Worm (Caenorhabditis elegans): ENCODE data around the gene C41C4.9.

DNA sequence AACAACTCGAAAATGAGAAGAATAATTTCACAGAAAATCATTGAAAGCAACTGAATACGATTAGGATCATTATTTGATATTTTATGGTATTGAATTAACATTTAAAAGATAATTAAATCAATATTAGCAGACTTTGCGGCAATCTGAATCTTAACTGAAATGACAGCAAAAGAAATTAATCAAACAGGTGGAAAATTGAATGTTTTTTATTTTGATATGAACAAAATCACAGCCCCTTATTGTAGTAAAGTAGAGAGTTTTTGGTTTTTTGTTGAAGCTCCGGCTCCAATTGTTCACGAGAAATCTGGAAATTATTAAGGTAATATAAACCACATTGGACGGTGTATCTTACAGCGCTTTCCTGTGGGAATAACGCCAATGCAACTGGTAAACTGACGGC, 5.4 kb upstream of the C41C4.9 start, which contains the start of gene sre-2:
- TF ChIP-seq lsy-12 (tag; optimal IDR thresholded peaks at IDR 0.05) (no peak), nhr-76 (tag; optimal IDR thresholded peaks at IDR 0.05) (no peak), ceh-9 (tag; optimal IDR thresholded peaks at IDR 0.05) (no peak), ZK546.5 (tag; optimal IDR thresholded peaks at IDR 0.05) (no peak), skn-1 (tag; optimal IDR thresholded peaks at IDR 0.05) (no peak), hmg-11 (tag; optimal IDR thresholded peaks at IDR 0.05) (no peak), elt-3 (tag; optimal IDR thresholded peaks at IDR 0.05) (no peak), elt-2 (tag; optimal IDR thresholded peaks at IDR 0.05) (no peak), ceh-28 (tag; optimal IDR thresholded peaks at IDR 0.05) (no peak), nhr-237 (tag; optimal IDR thresholded peaks at IDR 0.05) (no peak), fkh-10 (GFP tag; optimal IDR thresholded peaks at IDR 0.05) (no peak), ama-1 (optimal IDR thresholded peaks at IDR 0.05) (no peak), mdl-1 (tag; optimal IDR thresholded peaks at IDR 0.05) (no peak)

Measured in whole organism, L3 larva.